Worm (Caenorhabditis elegans) whole organism, L4 larva: ENCODE measurements around the gene K02C4.3.

Experiments used
- ces-1 ChIP-seq: fragments of 150-350 bp; sonication (generic microtip); optimal IDR thresholded peaks from 4 replicates; lab custom pipeline; 2014; ENCODE audit warnings: missing biosample characterization, missing genetic modification reagents, missing genetic modification characterization
- nhr-10 ChIP-seq: fragments of 150-350 bp; optimal IDR thresholded peaks from 2 replicates; lab custom pipeline; 2014; ENCODE audit warnings: missing biosample characterization, missing genetic modification characterization
- nhr-11 ChIP-seq: fragments of 150-350 bp; optimal IDR thresholded peaks from 2 replicates; lab custom pipeline; 2014; ENCODE audit warnings: missing biosample characterization, missing genetic modification characterization
- nhr-48 ChIP-seq: sonication (generic microtip); optimal IDR thresholded peaks from 2 replicates; lab custom pipeline; 2016; ENCODE audit warnings: mild to moderate bottlenecking, missing genetic modification characterization, missing compliant biosample characterization
- ztf-7 ChIP-seq: fragments of 150-350 bp; optimal IDR thresholded peaks from 2 replicates; lab custom pipeline; 2014; ENCODE audit warnings: missing biosample characterization, missing genetic modification characterization

DNA sequence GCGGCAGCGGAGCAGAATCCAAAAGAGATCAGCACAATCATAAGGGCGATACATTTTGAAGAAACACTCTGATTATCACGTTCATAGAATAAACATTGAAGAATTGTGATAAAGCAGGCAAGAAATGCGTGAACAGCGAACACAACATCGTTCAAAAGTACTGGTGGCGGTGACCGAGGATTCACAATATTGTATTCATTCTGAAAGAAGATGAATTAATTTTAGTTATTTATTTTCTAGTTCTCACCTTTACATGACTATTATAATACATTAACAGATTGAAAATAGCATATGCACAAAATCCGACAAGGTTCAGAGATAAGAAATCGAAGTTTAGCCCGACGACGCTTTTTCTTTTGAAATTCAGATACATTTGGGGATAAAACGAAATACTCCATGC lies 49.3 kb upstream of the K02C4.3 start:
- no peak for TF ChIP-seq nhr-48 (tag; lab: Kevin White, UChicago)
- no peak for TF ChIP-seq nhr-11 (tag; lab: Kevin White, UChicago)
- no peak for TF ChIP-seq ztf-7 (tag; lab: Kevin White, UChicago)
- no peak for TF ChIP-seq nhr-10 (tag; lab: Kevin White, UChicago)
- no peak for TF ChIP-seq ces-1 (GFP tag; lab: Kevin White, UChicago)
